Fruit fly (Drosophila melanogaster) whole organism, prepupa: ENCODE results near the gene CG43292.

Experiments used
- CG3919 ChIP-seq: fragments of 200-800 bp; sonication (Bioruptor generic); optimal IDR thresholded peaks from 3 replicates; lab custom pipeline; 2016; ENCODE audit warnings: missing biosample characterization, missing genetic modification characterization
- CG6163 ChIP-seq: fragments of 200-800 bp; sonication (Bioruptor generic); IDR thresholded peaks from 3 replicates; pipeline ENCODE4 v1.3.6; 2022; ENCODE audit warnings: missing biosample characterization, missing genetic modification characterization
- CG8319 ChIP-seq: fragments of 200-800 bp; sonication (Bioruptor generic); optimal IDR thresholded peaks from 3 replicates; lab custom pipeline; 2016; ENCODE audit warnings: missing biosample characterization, missing genetic modification characterization
- Ets96B ChIP-seq: fragments of 200-800 bp; optimal IDR thresholded peaks from 2 replicates; lab custom pipeline; 2019; ENCODE audit warnings: missing biosample characterization, mild to moderate bottlenecking, missing genetic modification characterization, moderate library complexity
- Hr4 ChIP-seq: fragments of 200-800 bp; sonication (Bioruptor generic); optimal IDR thresholded peaks from 3 replicates; lab custom pipeline; 2016; ENCODE audit warnings: missing biosample characterization, missing genetic modification characterization
- Met ChIP-seq: fragments of 200-800 bp; sonication (Bioruptor generic); optimal IDR thresholded peaks from 3 replicates; lab custom pipeline; 2016; ENCODE audit warnings: missing biosample characterization, missing genetic modification characterization
- Sox14 ChIP-seq: fragments of 200-800 bp; sonication (Bioruptor generic); optimal IDR thresholded peaks from 3 replicates; lab custom pipeline; 2016; ENCODE audit warnings: missing biosample characterization, missing genetic modification characterization
- Sox15 ChIP-seq: fragments of 200-800 bp; sonication (Bioruptor generic); optimal IDR thresholded peaks from 3 replicates; lab custom pipeline; 2016; ENCODE audit warnings: missing biosample characterization, missing genetic modification characterization
- fkh ChIP-seq: fragments of 200-800 bp; sonication (Bioruptor generic); optimal IDR thresholded peaks from 3 replicates; lab custom pipeline; 2017; ENCODE audit warnings: missing biosample characterization, mild to moderate bottlenecking, missing genetic modification characterization, moderate library complexity

dm6 chr3L:7465209-7465608 is 10.2 kb upstream of the CG43292 start, which contains the start of the genes CG42660, CG42661 and Tsp66A:
- no peak for TF ChIP-seq Met (GFP tag; lab: Kevin White, UChicago)
- TF ChIP-seq Hr4: no peak
- no peak for TF ChIP-seq Sox15 (GFP tag; lab: Kevin White, UChicago)
- no peak for TF ChIP-seq Sox14 (GFP tag; lab: Kevin White, UChicago)
- TF ChIP-seq Ets96B (tag; lab: Kevin White, UChicago): no peak
- no peak for TF ChIP-seq CG3919 (GFP tag; lab: Kevin White, UChicago)
- no peak for TF ChIP-seq fkh (GFP tag; lab: Kevin White, UChicago)
- no peak for TF ChIP-seq CG6163 (GFP tag; lab: Robert Waterston, UW)
- no peak for TF ChIP-seq CG8319 (GFP tag; lab: Kevin White, UChicago)
